Worm (Caenorhabditis elegans) whole organism, dauer: ENCODE data around the gene Y116A8C.49.

ENCODE experiments used
- unc-62 ChIP-seq: sonication (generic microtip); optimal IDR thresholded peaks from 2 replicates; lab custom pipeline; 2017; ENCODE audit warnings: missing biosample characterization, missing genetic modification reagents, missing genetic modification characterization

Y116A8C.49 gene

DNA sequence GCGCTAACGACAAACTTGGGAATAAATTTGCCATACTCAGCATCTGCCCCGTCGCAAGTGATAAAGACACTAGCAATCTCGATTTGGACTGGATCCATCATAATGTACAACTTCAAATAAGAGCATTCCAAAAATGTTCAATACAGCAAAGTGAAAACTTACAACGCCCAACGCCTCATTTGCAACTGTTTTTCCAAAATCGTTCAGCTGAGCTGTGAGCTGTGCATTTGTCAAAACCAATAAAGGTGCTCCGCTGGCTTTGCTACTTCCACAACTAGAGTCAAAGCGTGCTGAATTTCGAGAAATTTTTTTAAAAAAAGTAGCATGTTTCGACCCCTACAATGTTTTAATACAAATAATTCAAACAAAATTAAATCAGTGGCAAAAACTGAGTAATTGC is at the start of gene Y116A8C.49:
Gene Y116A8C.49 (minus strand): TSS at position 101 of the 400 bp plus-strand sequence.
- TF ChIP-seq unc-62 = no peak

DNA sequence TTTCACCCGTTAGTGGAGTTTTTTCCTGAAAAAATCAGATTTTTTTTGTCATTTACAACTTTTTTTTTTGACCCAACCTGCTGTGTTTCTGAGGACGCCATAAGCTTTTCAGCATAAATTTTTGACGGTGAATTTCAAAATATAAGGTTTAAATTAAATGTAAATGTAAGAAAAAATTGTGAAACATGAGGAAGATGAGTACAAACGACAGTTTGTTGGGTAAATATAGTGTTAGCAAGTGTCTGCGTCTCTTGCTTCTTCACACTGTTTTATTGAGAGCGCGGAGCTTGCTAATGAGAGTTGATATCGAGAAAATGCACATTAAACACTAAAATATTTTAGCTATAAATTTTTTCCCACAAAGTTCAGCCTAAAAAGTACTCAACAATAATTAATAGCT is 39.4 kb upstream of the Y116A8C.49 start, which contains the start of gene rom-3:
Gene rom-3 (minus strand): TSS at position 101 of the 400 bp plus-strand sequence.
- no peak for TF ChIP-seq unc-62

DNA sequence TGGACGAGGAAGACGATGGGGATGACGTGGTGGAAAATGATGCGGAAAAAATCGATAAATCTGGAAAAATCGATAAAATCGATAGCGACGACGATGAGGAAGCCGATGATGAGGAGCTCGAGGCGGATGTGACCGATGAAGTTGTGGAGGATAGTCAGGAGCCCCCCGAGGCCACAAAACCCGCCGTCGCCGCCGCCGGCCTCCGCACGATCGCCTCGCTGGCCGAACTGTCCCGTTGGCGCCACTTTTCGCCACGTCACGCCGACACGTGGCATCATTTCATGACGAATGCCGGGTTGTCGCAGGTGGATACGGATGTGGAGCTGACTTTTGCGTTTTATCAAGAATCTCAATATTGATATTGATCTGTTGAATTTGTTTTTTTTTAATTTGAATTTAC is 31.5 kb upstream of the Y116A8C.49 start:
- no peak for TF ChIP-seq unc-62

DNA sequence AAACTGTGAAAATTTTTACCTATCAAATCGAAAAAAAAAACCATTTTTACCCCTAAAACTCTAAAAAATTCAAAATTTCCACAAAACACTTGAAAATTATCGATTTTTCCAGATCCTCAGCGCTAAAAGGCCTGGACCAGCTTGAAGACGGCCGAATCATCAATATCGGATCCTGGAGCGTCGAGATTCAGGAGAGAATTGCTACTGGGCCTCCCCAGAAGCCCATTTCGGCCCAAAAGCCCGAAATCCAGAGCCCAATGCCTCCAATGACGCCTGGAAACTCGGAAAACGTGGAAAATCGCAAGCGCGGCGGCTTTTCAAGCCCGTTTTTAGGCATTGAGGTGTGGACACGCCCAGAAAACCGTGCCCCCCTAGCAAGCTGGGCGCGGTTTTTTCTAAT is 21.4 kb upstream of the Y116A8C.49 start:
- TF ChIP-seq unc-62 = no peak

DNA sequence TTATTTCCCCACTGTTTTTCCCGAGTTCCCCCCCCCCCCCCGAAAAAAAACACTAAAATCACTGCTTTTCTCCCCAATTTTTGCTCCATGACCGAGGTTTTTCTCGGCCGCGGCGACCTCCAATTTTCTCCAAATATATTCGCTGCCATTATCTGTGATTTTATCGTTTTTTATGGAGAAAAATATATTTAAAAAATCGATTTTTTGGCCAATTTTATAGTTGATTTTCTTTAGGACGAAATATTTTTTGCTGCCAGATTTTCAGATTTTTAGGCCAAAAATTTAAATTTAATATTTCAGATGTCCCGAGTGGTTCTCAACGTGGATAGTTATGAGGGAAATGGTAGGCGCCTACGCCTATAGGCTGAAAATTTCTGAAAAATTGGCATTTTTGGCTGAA is 18.8 kb upstream of the Y116A8C.49 start, which contains the start of gene rad-54.B:
Gene rad-54.B (plus strand): TSS at position 301 of the 400 bp plus-strand sequence.
- no peak for TF ChIP-seq unc-62

DNA sequence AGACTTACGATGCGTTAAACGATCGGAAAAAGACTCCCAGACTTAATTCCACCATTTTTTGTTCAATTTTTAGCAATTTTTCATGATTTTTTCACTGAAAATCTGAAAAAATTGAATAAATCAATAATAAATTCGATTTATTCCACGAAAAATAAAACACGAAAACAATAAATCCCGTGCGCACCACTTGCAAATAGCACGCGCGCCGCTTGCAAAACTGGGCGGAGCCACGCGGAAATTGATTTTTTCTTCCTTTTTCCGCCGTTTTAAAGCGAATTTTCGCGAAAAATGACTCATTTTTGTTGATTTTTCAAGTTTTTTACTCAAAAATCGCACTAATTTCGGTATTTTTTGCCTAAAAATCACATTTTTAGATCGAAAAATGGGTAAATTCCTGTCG is 15.8 kb upstream of the Y116A8C.49 start, which contains the start of the genes Y116A8C.9 and arf-6:
Gene Y116A8C.9 (minus strand): TSS at position 55 of the 400 bp plus-strand sequence.
Gene arf-6 (plus strand): TSS at position 375 of the 400 bp plus-strand sequence.
- TF ChIP-seq unc-62 = no peak

DNA sequence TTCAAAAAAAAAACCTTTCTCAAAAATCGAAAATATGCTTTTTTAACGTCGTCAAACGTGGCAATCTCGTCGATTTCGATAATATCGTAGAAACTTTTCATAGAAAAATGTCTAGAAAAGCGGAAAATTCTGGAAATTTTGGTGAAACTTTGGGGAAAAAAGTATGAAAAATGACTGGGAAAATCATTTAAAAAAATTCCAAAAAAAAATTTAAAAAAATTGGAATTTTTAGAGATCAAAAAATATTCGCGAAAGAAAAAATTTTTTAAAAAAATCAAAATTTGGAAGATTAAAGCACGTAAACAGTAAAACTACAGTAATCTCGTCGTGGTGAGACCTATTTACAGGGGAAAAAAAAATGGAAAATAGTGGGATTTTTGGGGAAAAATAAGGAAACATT is 8.0 kb upstream of the Y116A8C.49 start, which contains the start of gene Y116A8C.10:
Gene Y116A8C.10 (minus strand): TSS at position 101 of the 400 bp plus-strand sequence.
- no peak for TF ChIP-seq unc-62

DNA sequence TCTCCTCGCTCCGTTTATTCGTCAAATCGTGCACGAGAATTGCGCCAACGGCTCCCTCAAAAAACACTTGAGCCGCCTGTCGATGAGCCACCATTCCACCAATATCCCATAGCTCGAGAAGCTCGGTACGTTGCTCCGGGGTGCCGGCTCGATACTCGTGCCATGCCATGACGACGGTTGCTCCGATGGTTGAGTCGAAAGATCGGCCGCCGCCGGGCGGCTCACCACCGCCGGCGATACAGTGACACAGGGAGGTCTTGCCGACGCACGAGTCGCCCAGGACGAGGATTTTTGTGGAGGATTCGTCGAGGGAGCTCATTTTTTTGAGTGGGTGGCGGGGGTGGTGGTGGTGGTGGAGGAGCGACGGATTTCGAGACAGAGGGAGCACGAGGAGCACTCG is 5.1 kb upstream of the Y116A8C.49 start:
- no peak for TF ChIP-seq unc-62

DNA sequence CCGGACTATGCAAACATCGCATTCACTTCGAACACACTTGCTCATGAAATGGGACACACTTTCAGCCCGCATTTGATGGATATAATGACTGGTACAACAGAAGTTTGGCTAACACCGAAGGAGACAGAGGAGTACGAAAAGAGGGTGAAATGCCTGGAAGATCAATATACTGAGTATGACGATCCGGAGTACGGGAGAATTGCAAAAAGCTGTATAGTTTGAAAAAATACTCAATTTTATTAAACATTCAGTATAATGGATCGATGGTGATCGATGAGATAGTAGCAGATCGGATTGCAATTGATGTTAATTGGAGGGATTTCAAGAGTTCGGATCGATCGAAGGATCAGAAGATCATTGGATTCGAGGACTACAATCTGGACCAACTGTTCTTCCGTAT is 4.4 kb downstream of the Y116A8C.49 start:
- TF ChIP-seq unc-62 = no peak

DNA sequence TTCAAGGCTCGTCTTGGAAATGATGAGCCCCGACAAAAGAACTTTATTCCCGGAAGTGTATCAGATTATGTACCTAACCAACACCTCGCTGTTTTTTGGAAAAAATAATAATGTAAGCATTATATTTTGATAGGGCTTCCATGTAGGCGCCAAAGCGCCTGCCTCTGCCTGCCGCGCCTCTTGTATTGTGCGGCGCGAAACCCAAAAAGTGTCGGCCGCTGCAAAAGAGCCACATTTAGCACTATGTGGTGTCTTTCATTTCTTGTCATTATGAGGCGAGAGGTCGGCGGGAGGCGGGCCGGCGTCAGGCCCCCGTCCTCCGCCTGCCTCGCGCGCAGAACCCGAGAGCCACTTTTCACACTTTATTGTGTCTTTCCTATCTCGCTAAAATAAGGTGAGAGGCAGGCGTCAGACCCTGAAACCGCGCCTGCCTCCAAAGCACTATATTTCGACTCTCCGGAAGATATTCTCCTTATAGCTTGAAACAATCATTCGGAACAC is 5.6 kb downstream of the Y116A8C.49 start:
- no peak for TF ChIP-seq unc-62

DNA sequence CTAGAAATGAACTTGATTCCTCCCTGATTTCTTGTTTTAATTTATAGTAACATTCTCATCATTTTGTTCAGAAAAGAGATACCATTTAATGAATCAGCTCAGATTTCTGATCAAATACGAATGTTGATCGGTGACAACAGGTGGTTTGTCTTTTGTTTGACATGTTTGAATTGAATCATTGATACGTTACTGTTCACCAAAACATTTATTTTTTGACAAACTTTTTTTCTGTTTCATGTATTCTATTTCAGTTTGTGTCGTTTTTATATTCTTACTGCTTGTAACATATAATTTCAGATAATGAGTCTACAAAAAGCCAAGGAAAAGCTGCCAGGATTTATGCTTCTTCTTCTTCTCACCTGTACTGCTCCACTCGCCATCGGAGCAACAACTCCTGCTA is 6.9 kb downstream of the Y116A8C.49 start, which contains the start of gene nep-24:
Gene nep-24 (plus strand): TSS at position 301 of the 400 bp plus-strand sequence.
- no peak for TF ChIP-seq unc-62

DNA sequence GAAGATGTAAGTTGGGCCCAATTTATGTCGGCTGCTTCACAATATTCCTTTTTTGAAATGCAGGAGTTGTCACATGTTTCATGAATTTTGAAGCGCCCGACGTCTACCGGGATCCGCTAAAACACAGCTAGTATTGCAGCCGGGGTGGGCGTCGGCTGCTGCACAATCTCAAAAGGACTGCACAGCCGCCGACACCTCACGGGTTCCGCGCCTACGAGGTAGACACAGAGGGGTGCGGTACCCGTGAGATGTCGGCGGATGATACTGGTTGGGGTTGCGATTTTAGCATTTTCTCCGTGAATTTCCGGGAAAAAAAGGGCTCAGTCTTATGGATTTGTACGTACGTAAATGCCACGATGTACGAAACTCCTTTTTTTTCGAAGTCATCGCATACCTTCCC is 9.0 kb downstream of the Y116A8C.49 start:
- no peak for TF ChIP-seq unc-62

DNA sequence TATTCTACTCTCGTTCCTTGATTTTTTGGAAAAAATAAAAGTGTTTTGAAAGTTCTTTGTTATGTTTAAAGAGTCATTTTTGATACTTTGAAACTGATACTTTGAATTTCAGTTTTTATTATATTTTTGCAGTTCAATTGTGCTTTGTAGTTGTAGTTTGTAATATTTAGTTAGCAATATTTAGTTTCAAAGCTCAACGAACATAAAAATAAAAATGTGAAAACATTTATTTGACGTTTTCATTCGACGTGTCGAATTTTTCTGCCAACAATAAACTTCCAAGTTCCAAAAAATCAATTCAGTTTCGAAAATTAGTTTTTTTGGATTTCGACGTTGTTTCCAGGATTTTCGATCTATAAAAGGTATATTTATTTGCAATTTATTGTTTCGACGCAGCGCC is 10.9 kb downstream of the Y116A8C.49 start, which contains the start of gene nep-23:
Gene nep-23 (plus strand): TSS at position 301 of the 400 bp plus-strand sequence.
- TF ChIP-seq unc-62 = no peak

DNA sequence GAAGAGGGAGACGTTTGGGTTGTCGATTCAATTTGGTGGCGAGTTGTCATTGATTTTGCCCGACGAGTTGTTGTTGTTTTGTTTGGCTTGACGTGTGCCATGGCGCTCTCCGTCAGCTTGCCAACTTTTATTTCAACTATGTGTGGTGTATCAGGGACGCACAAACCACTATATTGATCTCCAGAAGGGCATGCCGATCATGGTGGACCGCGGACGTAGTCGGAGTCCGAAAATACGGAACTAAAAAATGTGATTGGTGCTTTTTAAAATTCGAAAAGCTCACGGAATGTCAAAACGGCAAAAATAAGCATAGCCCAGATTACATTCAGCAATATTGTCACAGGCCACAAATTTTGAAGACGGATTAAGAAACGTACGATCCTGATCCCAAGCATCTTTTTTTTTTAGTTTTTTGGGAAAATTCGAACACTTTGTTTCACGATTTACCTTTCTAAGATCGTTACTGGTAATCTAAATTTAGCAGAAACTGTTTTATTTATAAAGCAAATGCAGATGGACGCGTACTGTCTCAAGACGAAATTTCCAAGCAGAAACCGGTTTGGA is 11.7 kb downstream of the Y116A8C.49 start, which contains the start of the genes Y116A8C.470 and Y116A8C.463:
Gene Y116A8C.470 (minus strand): TSS at position 101 of the 564 bp plus-strand sequence.
Gene Y116A8C.463 (plus strand): TSS at position 514 of the 564 bp plus-strand sequence.
- TF ChIP-seq unc-62 = no peak

DNA sequence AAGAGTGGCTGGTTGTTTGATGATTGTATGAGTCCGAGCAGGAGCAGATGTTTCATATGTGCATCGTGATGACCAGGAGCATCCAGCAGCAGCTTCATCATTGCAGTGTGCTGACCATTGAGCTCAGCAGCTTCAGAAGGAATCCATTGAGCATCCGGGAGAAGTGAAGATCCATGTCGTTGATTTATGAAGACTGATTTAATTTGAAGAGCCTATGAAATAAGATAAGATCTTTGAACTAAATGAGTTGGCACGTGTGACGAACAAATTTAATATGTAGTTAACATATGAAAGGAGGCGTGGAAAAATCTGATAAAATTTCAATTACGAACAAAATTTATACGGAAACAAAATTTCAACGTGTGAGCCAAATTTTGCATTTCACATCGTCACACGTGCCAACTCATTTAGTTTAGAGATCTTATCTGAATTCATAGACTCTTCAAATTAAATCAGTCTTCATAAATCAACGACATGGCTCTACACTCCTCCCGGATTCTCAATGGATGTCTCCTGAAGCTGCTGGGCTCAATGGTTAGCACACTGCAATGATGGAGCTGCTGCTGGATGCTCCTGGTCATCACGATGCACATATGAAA is 13.0 kb downstream of the Y116A8C.49 start, which contains the start of the genes Y116A8C.469 and Y116A8C.468:
Gene Y116A8C.469 (minus strand): TSS at position 101 of the 599 bp plus-strand sequence.
Gene Y116A8C.468 (plus strand): TSS at position 549 of the 599 bp plus-strand sequence.
- no peak for TF ChIP-seq unc-62

DNA sequence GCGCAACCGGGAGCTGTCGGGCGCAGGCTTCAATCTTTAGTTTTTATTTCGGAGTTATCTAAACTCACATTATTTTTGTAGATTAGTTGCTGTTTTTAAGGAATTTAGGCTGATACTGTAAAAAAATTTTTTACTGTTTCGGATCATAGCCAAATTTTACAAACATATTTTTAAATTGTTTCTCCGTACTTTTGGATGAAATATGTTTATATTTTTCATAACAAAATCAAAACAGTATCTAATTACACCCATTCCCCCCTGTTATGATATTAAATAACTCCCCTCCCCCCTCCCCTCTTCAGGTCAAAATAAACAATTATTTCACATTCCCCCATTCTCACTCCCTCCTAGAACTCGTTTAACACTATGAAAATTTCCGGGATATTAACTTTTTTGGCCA is 15.2 kb downstream of the Y116A8C.49 start, which contains the start of gene Y116A8C.3:
Gene Y116A8C.3 (plus strand): TSS at position 301 of the 400 bp plus-strand sequence.
- no peak for TF ChIP-seq unc-62

DNA sequence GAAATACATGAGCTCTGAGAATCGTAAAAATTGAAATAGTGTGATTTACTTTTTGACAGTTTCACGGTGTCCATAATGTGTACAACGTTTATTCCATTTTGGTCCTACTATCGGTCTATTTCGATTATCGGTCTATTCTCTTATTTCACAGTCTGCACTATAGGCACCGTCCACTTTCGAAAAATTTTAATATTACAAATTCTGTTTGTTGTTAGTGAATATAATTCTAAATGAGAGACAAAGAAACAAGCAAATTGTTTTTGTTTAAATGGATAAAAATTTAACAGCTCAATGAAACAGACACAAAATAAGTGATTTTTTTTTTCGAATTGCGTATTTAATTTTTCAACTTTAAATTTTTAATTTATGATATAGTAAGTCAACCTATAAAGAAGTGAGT is 32.8 kb downstream of the Y116A8C.49 start:
- no peak for TF ChIP-seq unc-62
